Worm (Caenorhabditis elegans) whole organism, early embryonic: ENCODE measurements around the gene lat-1.

Source experiments
- B0310.2 ChIP-seq: sonication (generic microtip); optimal IDR thresholded peaks from 2 replicates; lab custom pipeline; 2016; ENCODE audit warnings: mild to moderate bottlenecking, missing genetic modification characterization, missing compliant biosample characterization
- aly-1 ChIP-seq: sonication (generic microtip); optimal IDR thresholded peaks from 2 replicates; lab custom pipeline; 2016; ENCODE audit warnings: missing genetic modification characterization, missing compliant biosample characterization
- ama-1 ChIP-seq: fragments of 150-350 bp; optimal IDR thresholded peaks from 2 replicates; lab custom pipeline; 2014
- ceh-36 ChIP-seq: sonication (generic microtip); optimal IDR thresholded peaks from 2 replicates; lab custom pipeline; 2016; ENCODE audit warnings: missing genetic modification characterization, inconsistent platforms, missing compliant biosample characterization
- ets-7 ChIP-seq: sonication (generic microtip); optimal IDR thresholded peaks from 2 replicates; lab custom pipeline; 2016; ENCODE audit warnings: missing genotype, missing genetic modification characterization, missing compliant biosample characterization
- flt-1 ChIP-seq: fragments of 200-800 bp; sonication (Bioruptor generic); IDR thresholded peaks from 2 replicates; pipeline ENCODE4 v1.3.6; 2022; ENCODE audit warnings: missing genetic modification characterization, missing compliant biosample characterization
- scrt-1 ChIP-seq: fragments of 200-800 bp; sonication (Bioruptor generic); IDR thresholded peaks from 2 replicates; pipeline ENCODE4 v1.3.6; 2022; ENCODE audit warnings: missing genetic modification characterization, missing compliant biosample characterization
- sea-1 ChIP-seq: fragments of 200-800 bp; sonication (Bioruptor generic); conservative IDR thresholded peaks from 2 replicates; pipeline ENCODE4 v1.3.6; 2022; ENCODE audit warnings: missing genetic modification characterization, missing compliant biosample characterization
- tra-4 ChIP-seq: sonication (generic microtip); optimal IDR thresholded peaks from 2 replicates; lab custom pipeline; 2017; ENCODE audit warnings: missing genetic modification characterization, missing compliant biosample characterization

ce11 chrII:8953703-8954102 lies 57.1 kb downstream of the lat-1 start:
- TF ChIP-seq B0310.2 (tag; lab: Kevin White, UChicago): no peak
- TF ChIP-seq ceh-36 (tag; lab: Kevin White, UChicago): no peak
- TF ChIP-seq scrt-1: no peak
- no peak for TF ChIP-seq aly-1
- TF ChIP-seq ets-7 (tag; lab: Kevin White, UChicago): no peak
- TF ChIP-seq flt-1 (GFP tag; lab: Robert Waterston, UW): no peak
- no peak for TF ChIP-seq tra-4 (tag; lab: Kevin White, UChicago)
- TF ChIP-seq sea-1: no peak
- TF ChIP-seq ama-1 (lab: Kevin White, UChicago): no peak
